Worm (Caenorhabditis elegans) whole organism, L4/young adult: Measurements from ENCODE around the gene W06D11.5.

Experiments used
- W03F9.2 ChIP-seq: fragments of 150-350 bp; optimal IDR thresholded peaks from 2 replicates; lab custom pipeline; 2014; ENCODE audit warnings: missing biosample characterization, missing genetic modification characterization
- dao-5 ChIP-seq: sonication (generic microtip); optimal IDR thresholded peaks from 2 replicates; lab custom pipeline; 2016; ENCODE audit warnings: missing genotype, missing genetic modification characterization, moderate library complexity, missing compliant biosample characterization
- him-1 ChIP-seq: sonication (generic microtip); optimal IDR thresholded peaks from 2 replicates; lab custom pipeline; 2016; ENCODE audit warnings: missing genotype, missing genetic modification reagents, missing genetic modification characterization, missing compliant biosample characterization

- TF ChIP-seq him-1 (tag; lab: Kevin White, UChicago), result no peak
- no peak for TF ChIP-seq dao-5 (tag; lab: Kevin White, UChicago)
- no peak for TF ChIP-seq W03F9.2 (tag; lab: Kevin White, UChicago)
Measured at ce11 chrX:12304231-12304630, 4.3 kb downstream of the W06D11.5 start.
